Fruit fly (Drosophila melanogaster): ENCODE data around the gene CG16815.

DNA sequence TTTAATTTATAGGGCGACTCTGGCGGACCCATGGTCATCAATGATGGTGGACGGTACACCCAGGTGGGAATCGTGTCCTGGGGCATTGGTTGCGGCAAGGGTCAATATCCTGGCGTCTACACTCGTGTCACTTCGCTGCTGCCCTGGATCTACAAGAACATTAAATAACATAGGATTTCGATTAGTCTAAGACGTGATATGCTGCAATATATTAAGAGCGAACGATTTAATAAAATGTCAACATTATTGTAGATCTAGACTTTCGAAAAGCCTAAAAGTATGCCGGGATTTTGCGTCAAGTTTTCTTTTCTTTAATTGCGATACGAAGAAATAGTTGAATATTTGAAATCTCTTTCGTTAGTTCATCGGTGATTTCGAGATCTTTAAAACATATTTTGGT, 27.5 kb downstream of the CG16815 start, which contains the start of gene Naa20B:
- TF ChIP-seq CTCF (optimal IDR thresholded peaks at IDR 0.05) (no peak), CG8478 (optimal IDR thresholded peaks at IDR 0.05) (no peak)
